Fruit fly (Drosophila melanogaster) whole organism, pupa: ENCODE results near the gene CG11600.

Source experiments
- CG10348 ChIP-seq: fragments of 200-800 bp; sonication (Bioruptor generic); IDR thresholded peaks from 2 replicates; pipeline ENCODE4 v1.3.6; 2022; ENCODE audit warnings: missing biosample characterization, missing genetic modification characterization
- CG12605 ChIP-seq: fragments of 200-800 bp; sonication (Bioruptor generic); IDR thresholded peaks from 2 replicates; pipeline ENCODE4 v1.3.6; 2022; ENCODE audit warnings: missing biosample characterization, missing genetic modification characterization
- CG13204 ChIP-seq: fragments of 200-800 bp; sonication (Bioruptor generic); optimal IDR thresholded peaks from 2 replicates; lab custom pipeline; 2018; ENCODE audit warnings: missing biosample characterization, mild to moderate bottlenecking, missing genetic modification characterization, moderate library complexity
- CG14655 ChIP-seq: fragments of 200-800 bp; sonication (Bioruptor generic); optimal IDR thresholded peaks from 3 replicates; lab custom pipeline; 2017; ENCODE audit warnings: mild to moderate bottlenecking, missing biosample characterization, missing genetic modification reagents, missing genetic modification characterization
- CG15710 ChIP-seq: fragments of 200-800 bp; sonication (Bioruptor generic); optimal IDR thresholded peaks from 2 replicates; lab custom pipeline; 2018; ENCODE audit warnings: missing biosample characterization, mild to moderate bottlenecking, missing genetic modification characterization, moderate library complexity
- CG17806 ChIP-seq: fragments of 200-800 bp; sonication (Bioruptor generic); optimal IDR thresholded peaks from 2 replicates; lab custom pipeline; 2018; ENCODE audit warnings: missing biosample characterization, mild to moderate bottlenecking, missing genetic modification characterization, moderate library complexity
- CG32121 ChIP-seq: fragments of 200-800 bp; sonication (Bioruptor generic); IDR thresholded peaks from 2 replicates; pipeline ENCODE4 v1.3.6; 2022; ENCODE audit warnings: missing biosample characterization, missing genetic modification characterization
- CG34367 ChIP-seq: fragments of 200-800 bp; sonication (Bioruptor generic); optimal IDR thresholded peaks from 2 replicates; lab custom pipeline; 2018; ENCODE audit warnings: missing biosample characterization, mild to moderate bottlenecking, missing genetic modification characterization
- CG4496 ChIP-seq: fragments of 200-800 bp; sonication (Bioruptor generic); IDR thresholded peaks from 3 replicates; pipeline ENCODE4 v1.3.6; 2022; ENCODE audit warnings: missing biosample characterization, missing genetic modification characterization
- CG8159 ChIP-seq: fragments of 200-800 bp; sonication (Bioruptor generic); optimal IDR thresholded peaks from 3 replicates; lab custom pipeline; 2018; ENCODE audit warnings: missing biosample characterization, mild to moderate bottlenecking, missing genetic modification characterization, moderate library complexity
- CG8301 ChIP-seq: fragments of 200-800 bp; sonication (Bioruptor generic); optimal IDR thresholded peaks from 2 replicates; lab custom pipeline; 2018; ENCODE audit warnings: missing biosample characterization, mild to moderate bottlenecking, missing genetic modification characterization
- CG9948 ChIP-seq: fragments of 200-800 bp; sonication (Bioruptor generic); optimal IDR thresholded peaks from 2 replicates; lab custom pipeline; 2018; ENCODE audit warnings: missing biosample characterization, mild to moderate bottlenecking, missing genetic modification characterization, moderate library complexity
- D1 ChIP-seq: fragments of 200-800 bp; sonication (Bioruptor generic); optimal IDR thresholded peaks from 2 replicates; lab custom pipeline; 2018; ENCODE audit warnings: missing biosample characterization, mild to moderate bottlenecking, missing genetic modification characterization, moderate library complexity
- EcR ChIP-seq: fragments of 200-800 bp; sonication (Bioruptor generic); optimal IDR thresholded peaks from 3 replicates; lab custom pipeline; 2019; ENCODE audit warnings: missing biosample characterization, missing genetic modification characterization, mild to moderate bottlenecking, moderate library complexity, missing genetic modification reagents
- Ets98B ChIP-seq: fragments of 200-800 bp; sonication (Bioruptor generic); IDR thresholded peaks from 2 replicates; pipeline ENCODE4 v1.3.6; 2022; ENCODE audit warnings: missing biosample characterization, missing genetic modification characterization
- Pif1A ChIP-seq: fragments of 200-800 bp; sonication (Bioruptor generic); optimal IDR thresholded peaks from 3 replicates; lab custom pipeline; 2016; ENCODE audit warnings: missing biosample characterization, missing genetic modification characterization
- Pif1B ChIP-seq: fragments of 200-800 bp; sonication (Bioruptor generic); optimal IDR thresholded peaks from 3 replicates; lab custom pipeline; 2016; ENCODE audit warnings: missing biosample characterization, missing genetic modification characterization
- Snoo ChIP-seq: fragments of 200-800 bp; sonication (Bioruptor generic); optimal IDR thresholded peaks from 3 replicates; lab custom pipeline; 2017; ENCODE audit warnings: missing biosample characterization, mild to moderate bottlenecking, missing genetic modification characterization, inconsistent platforms
- fd96Ca ChIP-seq: fragments of 200-800 bp; sonication (Bioruptor generic); IDR thresholded peaks from 3 replicates; pipeline ENCODE4 v1.3.6; 2022; ENCODE audit warnings: missing biosample characterization, missing genetic modification characterization
- gl ChIP-seq: fragments of 200-800 bp; sonication (Bioruptor generic); optimal IDR thresholded peaks from 2 replicates; lab custom pipeline; 2018; ENCODE audit warnings: missing biosample characterization, mild to moderate bottlenecking, missing genetic modification characterization
- rn ChIP-seq: fragments of 200-800 bp; sonication (Bioruptor generic); IDR thresholded peaks from 2 replicates; pipeline ENCODE4 v1.3.6; 2022; ENCODE audit warnings: missing biosample characterization, missing genetic modification characterization

Gene CG11600

dm6 chr3R:12654253-12654623 lies 17.9 kb downstream of the CG11600 start, which contains the start of gene CG6225:
CG6225 (plus strand) TSS chr3R:12654577.
- TF ChIP-seq D1 (tag; lab: Kevin White, UChicago) (no peak), CG4496 (GFP tag; lab: Robert Waterston, UW) (no peak), CG8301 (tag; lab: Kevin White, UChicago) (no peak), EcR (GFP tag; lab: Kevin White, UChicago) (no peak), CG13204 (GFP tag; lab: Kevin White, UChicago) (no peak), CG34367 (tag; lab: Kevin White, UChicago) (no peak), Pif1A (GFP tag; lab: Kevin White, UChicago) (no peak), CG10348 (GFP tag; lab: Robert Waterston, UW) (no peak), rn (no peak), CG15710 (tag; lab: Kevin White, UChicago) (no peak), gl (no peak), Ets98B (GFP tag; lab: Robert Waterston, UW) (no peak), Snoo (no peak), Pif1B (GFP tag; lab: Kevin White, UChicago) (no peak), CG14655 (GFP tag; lab: Kevin White, UChicago) (no peak), CG17806 (tag; lab: Kevin White, UChicago) (no peak)

- no peak for TF ChIP-seq CG13204 (GFP tag; lab: Kevin White, UChicago)
- no peak for TF ChIP-seq gl
- TF ChIP-seq CG4496 (GFP tag; lab: Robert Waterston, UW): no peak
- TF ChIP-seq CG17806 (tag; lab: Kevin White, UChicago): no peak
- TF ChIP-seq CG10348 (GFP tag; lab: Robert Waterston, UW): no peak
- TF ChIP-seq Snoo: no peak
- no peak for TF ChIP-seq CG34367 (tag; lab: Kevin White, UChicago)
- no peak for TF ChIP-seq CG8301 (tag; lab: Kevin White, UChicago)
- no peak for TF ChIP-seq D1 (tag; lab: Kevin White, UChicago)
- TF ChIP-seq fd96Ca (GFP tag; lab: Robert Waterston, UW): no peak
- TF ChIP-seq CG8159 (tag; lab: Kevin White, UChicago): no peak
- no peak for TF ChIP-seq CG32121 (GFP tag; lab: Robert Waterston, UW)
- no peak for TF ChIP-seq rn
- TF ChIP-seq, all 21 proteins: peak for 0
These were observed 20.7 kb downstream of the CG11600 start for dm6 chr3R:12656946-12657566.

- TF ChIP-seq Ets98B (GFP tag; lab: Robert Waterston, UW) (0 out of 2 replicates have a peak, but pooled peaks have one; percentile 17), CG9948 (tag; lab: Kevin White, UChicago) (no peak), EcR (GFP tag; lab: Kevin White, UChicago) (no peak), CG4496 (GFP tag; lab: Robert Waterston, UW) (peak; percentile 72; the same call in 2 of the 3 replicates), CG17806 (tag; lab: Kevin White, UChicago) (no peak)
These were observed 26.2 kb downstream of the CG11600 start, which contains the start of gene CG14395 for dm6 chr3R:12662531-12662930. CG14395 (plus strand) TSS chr3R:12662831.

dm6 chr3R:12666206-12666834 lies 30.0 kb downstream of the CG11600 start:
- no peak for TF ChIP-seq Pif1B (GFP tag; lab: Kevin White, UChicago)
- no peak for TF ChIP-seq CG8301 (tag; lab: Kevin White, UChicago)
- TF ChIP-seq CG17806 (tag; lab: Kevin White, UChicago): no peak
- no peak for TF ChIP-seq CG12605 (GFP tag; lab: Robert Waterston, UW)
- TF ChIP-seq CG13204 (GFP tag; lab: Kevin White, UChicago): no peak
- TF ChIP-seq CG15710 (tag; lab: Kevin White, UChicago): no peak
- no peak for TF ChIP-seq CG4496 (GFP tag; lab: Robert Waterston, UW)
- no peak for TF ChIP-seq Snoo
- TF ChIP-seq gl: no peak
- no peak for TF ChIP-seq fd96Ca (GFP tag; lab: Robert Waterston, UW)
- TF ChIP-seq EcR (GFP tag; lab: Kevin White, UChicago): no peak
- TF ChIP-seq CG8159 (tag; lab: Kevin White, UChicago): no peak
- TF ChIP-seq D1 (tag; lab: Kevin White, UChicago): no peak
- no peak for TF ChIP-seq rn
- TF ChIP-seq CG14655 (GFP tag; lab: Kevin White, UChicago): no peak

- TF ChIP-seq CG10348 (GFP tag; lab: Robert Waterston, UW) (no peak), Pif1A (GFP tag; lab: Kevin White, UChicago) (no peak), CG8301 (tag; lab: Kevin White, UChicago) (no peak), D1 (tag; lab: Kevin White, UChicago) (no peak), CG14655 (GFP tag; lab: Kevin White, UChicago) (no peak), CG9948 (tag; lab: Kevin White, UChicago) (no peak), CG4496 (GFP tag; lab: Robert Waterston, UW) (no peak)
These were observed 37.8 kb downstream of the CG11600 start, which contains the start of gene Gnmt for dm6 chr3R:12674041-12674623. Gnmt (plus strand) TSS chr3R:12674608.
